Worm (Caenorhabditis elegans): Measurements from ENCODE around the gene F28B1.9.

ce11 chrV:17035850-17036249 lies 25.8 kb upstream of the F28B1.9 start, which contains the start of gene srz-94:
- TF ChIP-seq lin-15B (tag; optimal IDR thresholded peaks at IDR 0.05) (no peak), mdl-1 (tag; optimal IDR thresholded peaks at IDR 0.05) (no peak), aly-2 (tag; optimal IDR thresholded peaks at IDR 0.05) (no peak), lin-13 (GFP tag; optimal IDR thresholded peaks at IDR 0.05) (no peak), irx-1 (tag; optimal IDR thresholded peaks at IDR 0.05) (no peak), elt-2 (tag; optimal IDR thresholded peaks at IDR 0.05) (no peak), unc-86 (tag; optimal IDR thresholded peaks at IDR 0.05) (no peak), nhr-237 (tag; optimal IDR thresholded peaks at IDR 0.05) (no peak), unc-62 (GFP tag; optimal IDR thresholded peaks at IDR 0.05) (no peak), jun-1 (tag; optimal IDR thresholded peaks at IDR 0.05) (no peak), mep-1 (tag; optimal IDR thresholded peaks at IDR 0.05) (no peak)
